Fruit fly (Drosophila melanogaster): ENCODE data around the gene CG42395.

The CG42395 gene

DNA sequence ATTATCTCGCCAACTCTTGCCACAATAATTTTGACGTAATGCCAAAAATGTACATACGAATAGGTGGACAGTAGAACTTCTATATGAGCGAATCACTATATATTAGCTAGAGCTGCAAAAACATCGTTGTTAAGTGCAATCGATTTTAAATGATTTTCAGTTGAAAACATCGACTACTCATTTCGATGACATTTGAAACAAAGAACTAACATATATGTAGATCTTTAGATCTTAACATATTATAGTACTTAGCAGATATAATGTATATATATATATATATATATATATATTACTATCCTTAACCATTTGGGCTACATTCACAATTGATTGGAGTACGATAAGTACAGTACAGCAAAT, at the start of gene CG42395:
Gene CG42395 (minus strand): TSS at position 101 of the 357 bp plus-strand sequence.
- TF ChIP-seq Sin3A (optimal IDR thresholded peaks at IDR 0.05) (no peak), h (optimal IDR thresholded peaks at IDR 0.05) (no peak), ttk (optimal IDR thresholded peaks at IDR 0.05) (no peak), Myc (optimal IDR thresholded peaks at IDR 0.05) (no peak)

DNA sequence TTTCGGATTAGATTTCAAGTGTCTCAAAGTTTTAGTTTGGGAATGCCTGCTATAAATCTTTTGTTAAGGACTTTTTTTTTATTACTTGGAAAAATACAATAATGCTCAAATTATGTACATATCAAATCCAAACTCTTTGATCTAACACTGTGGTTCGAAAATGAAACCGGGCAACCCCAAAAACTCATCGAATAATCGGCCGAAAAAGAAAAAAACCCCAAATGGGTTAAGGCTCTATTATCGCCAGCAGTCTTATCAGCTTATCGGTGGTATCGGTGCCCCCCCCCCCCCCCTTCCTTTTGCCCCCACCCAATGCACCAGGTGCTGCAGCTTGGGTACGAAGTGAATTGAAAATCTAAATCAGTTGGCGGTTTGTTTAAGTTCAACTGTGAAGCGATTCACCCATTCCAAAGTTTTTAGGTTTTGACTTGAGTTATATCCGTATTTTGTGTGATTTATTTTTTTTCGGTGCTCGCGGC, 41.6 kb upstream of the CG42395 start:
- TF ChIP-seq psq (optimal IDR thresholded peaks at IDR 0.05), result no peak
- no peak for TF ChIP-seq Sin3A (optimal IDR thresholded peaks at IDR 0.05)
- no peak for TF ChIP-seq h (optimal IDR thresholded peaks at IDR 0.05)
- no peak for TF ChIP-seq ttk (optimal IDR thresholded peaks at IDR 0.05)
- TF ChIP-seq insv (optimal IDR thresholded peaks at IDR 0.05), result no peak
- TF ChIP-seq Myc (optimal IDR thresholded peaks at IDR 0.05), result no peak

DNA sequence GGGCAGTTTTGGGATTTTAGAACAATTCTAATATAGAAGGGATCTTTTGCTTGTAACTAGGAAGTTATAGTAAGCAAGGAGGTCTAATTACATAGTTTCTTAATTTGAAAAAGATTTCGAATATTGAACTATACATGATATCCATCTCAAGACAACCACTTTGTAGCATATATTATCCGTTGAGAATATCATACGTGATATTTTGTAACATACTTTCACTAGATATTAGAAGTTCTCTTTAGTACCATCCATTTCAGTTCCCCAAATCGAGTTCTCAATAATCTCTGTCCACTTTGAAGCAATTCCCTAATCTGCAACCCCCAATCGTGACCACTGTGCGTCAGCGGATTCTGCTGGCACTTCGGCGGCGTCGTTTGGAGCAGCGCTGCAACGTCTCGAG, 39.4 kb upstream of the CG42395 start:
- TF ChIP-seq h (optimal IDR thresholded peaks at IDR 0.05) (no peak), psq (optimal IDR thresholded peaks at IDR 0.05) (no peak), insv (optimal IDR thresholded peaks at IDR 0.05) (no peak), ttk (optimal IDR thresholded peaks at IDR 0.05) (no peak), Sin3A (optimal IDR thresholded peaks at IDR 0.05) (no peak), Myc (optimal IDR thresholded peaks at IDR 0.05) (no peak)

DNA sequence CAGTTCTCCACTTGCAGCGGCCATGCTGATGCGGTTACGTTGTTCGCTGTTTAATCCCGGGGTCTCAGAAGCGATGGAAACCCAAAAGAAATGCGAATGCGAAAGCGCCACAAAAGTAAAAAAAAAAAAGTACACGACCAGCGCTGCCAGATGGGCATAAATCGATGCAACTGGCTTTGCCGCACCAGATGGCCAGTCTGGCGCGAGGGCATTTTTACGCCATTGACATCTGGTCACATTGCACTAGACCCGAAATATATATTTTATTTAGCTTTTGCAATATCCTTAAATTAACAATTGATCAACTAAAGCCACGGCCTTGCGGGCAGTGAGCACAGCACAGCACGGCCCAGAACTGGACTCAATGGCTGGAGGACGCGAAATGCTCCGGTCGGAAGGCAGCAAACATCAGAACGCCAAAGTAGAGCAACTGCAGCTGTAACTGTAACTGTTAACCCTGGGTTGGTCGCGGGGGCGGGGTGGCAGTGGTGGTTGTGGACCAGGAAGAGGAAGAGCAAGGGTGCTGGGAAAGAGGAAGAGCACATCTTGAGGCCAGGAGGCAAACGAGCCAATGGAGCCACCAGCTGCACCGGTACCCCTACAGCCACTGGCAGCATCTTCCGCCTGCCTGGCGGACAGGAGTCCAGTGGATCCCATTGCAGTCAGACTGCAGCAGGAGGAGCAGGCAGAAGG, 32.8 kb upstream of the CG42395 start, which contains the start of the genes LysRS and Hecw:
Gene LysRS (minus strand): TSS at position 158 of the 693 bp plus-strand sequence.
Gene Hecw (plus strand): TSS at position 220 of the 693 bp plus-strand sequence.
- TF ChIP-seq Myc (optimal IDR thresholded peaks at IDR 0.05) (no peak), Sin3A (optimal IDR thresholded peaks at IDR 0.05) (no peak), ttk (optimal IDR thresholded peaks at IDR 0.05) (no peak), insv (optimal IDR thresholded peaks at IDR 0.05) (no peak), h (optimal IDR thresholded peaks at IDR 0.05) (no peak), psq (optimal IDR thresholded peaks at IDR 0.05) (no peak)

DNA sequence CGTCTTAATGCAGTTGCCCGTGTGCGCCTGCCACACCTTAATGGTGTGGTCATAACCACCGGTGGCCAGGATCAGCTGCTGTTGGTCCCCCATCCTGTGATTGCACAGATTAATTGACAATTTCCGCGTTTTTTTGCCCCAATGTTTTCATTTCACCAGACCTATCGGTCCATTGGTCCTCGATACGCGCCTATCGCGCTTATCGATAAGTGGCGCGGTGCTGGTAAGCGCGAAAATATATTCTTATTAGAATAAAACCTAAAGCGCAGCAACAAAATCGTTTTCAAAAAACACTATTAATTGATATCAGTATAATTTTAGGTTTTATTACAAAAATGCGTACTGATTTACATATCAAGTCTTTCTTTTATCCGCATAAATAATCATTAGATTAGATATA, 29.7 kb upstream of the CG42395 start, which contains the start of gene Lst8:
Gene Lst8 (minus strand): TSS at position 187 of the 400 bp plus-strand sequence.
- no peak for TF ChIP-seq psq (optimal IDR thresholded peaks at IDR 0.05)
- TF ChIP-seq insv (optimal IDR thresholded peaks at IDR 0.05), result no peak
- no peak for TF ChIP-seq Sin3A (optimal IDR thresholded peaks at IDR 0.05)
- no peak for TF ChIP-seq Myc (optimal IDR thresholded peaks at IDR 0.05)
- no peak for TF ChIP-seq h (optimal IDR thresholded peaks at IDR 0.05)
- no peak for TF ChIP-seq ttk (optimal IDR thresholded peaks at IDR 0.05)

DNA sequence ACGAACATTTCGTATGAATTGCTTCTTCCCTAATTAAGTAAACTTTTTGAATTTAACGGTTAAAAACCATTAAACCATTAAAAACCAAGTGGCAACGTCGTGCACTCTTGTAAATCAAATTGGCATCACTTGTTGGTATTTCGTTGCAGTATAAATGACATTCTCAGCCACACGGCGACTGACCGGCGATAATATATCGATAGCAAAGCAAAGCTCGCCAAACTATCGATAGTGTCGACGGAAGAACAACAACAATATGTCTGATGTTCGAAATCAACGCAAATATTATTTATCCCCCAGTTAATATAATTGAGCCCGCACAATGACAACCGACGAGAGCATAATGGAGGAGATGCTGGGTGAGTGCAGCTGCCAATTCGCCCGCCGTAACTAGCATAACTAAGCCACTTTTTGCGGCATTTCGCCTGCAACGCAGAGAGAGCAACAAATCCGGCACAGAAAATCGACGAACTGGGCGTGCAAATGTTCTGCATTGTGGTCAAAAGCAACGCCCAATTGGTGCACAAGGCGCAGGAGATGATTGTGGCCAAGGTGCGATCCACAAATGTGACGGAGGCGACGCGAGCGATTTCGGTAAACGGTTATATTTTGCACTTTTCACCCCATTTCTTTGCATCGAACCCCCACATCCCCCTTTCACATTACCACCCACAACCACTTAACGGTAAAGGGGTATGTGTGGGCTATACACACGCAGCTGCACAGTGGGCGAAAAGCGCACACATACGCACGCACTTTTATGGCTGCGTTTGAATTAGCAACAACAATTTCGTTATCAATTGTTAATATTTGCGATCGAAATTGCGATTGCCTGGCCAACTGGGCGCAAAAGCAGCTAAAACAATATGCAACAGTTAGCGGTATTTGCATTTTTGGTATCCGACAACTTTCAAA, 25.0 kb upstream of the CG42395 start, which contains the start of gene Gga:
Gene Gga (plus strand): TSS at position 213 of the 915 bp plus-strand sequence.
- no peak for TF ChIP-seq psq (optimal IDR thresholded peaks at IDR 0.05)

DNA sequence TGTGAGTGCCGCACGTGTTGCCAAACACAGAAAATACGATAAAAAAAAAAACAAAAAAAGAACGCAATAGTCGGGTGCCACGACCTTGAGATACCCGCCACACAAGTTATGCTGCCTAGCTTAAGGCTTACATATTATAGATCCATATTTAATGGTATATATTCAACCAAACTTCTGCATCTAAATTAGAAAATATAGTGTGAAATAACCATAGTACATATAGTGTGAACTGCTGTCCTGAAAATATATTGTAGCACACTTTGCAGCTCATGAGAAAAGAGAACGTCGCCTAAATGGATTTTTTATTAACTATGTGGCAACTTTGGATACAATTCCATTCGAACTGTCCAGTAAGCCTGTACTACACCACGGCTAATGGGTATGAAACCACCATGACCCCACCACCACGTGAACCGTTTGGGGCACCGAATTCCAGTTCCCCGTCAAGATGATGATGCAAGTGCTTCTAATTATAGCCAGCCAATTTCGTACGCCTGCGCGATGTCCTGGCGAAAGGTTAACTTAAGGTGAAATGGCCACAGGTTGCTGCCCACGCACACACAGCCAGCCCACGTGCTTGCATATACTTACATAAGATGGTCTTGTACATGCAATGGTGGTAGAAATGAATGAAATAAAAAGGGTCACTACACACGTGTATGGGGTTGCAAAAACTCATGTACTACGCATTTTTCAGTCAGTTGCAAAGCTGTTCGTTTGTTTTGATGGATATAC, 24.2 kb upstream of the CG42395 start:
- no peak for TF ChIP-seq Myc (optimal IDR thresholded peaks at IDR 0.05)
- TF ChIP-seq h (optimal IDR thresholded peaks at IDR 0.05), result no peak
- no peak for TF ChIP-seq insv (optimal IDR thresholded peaks at IDR 0.05)

DNA sequence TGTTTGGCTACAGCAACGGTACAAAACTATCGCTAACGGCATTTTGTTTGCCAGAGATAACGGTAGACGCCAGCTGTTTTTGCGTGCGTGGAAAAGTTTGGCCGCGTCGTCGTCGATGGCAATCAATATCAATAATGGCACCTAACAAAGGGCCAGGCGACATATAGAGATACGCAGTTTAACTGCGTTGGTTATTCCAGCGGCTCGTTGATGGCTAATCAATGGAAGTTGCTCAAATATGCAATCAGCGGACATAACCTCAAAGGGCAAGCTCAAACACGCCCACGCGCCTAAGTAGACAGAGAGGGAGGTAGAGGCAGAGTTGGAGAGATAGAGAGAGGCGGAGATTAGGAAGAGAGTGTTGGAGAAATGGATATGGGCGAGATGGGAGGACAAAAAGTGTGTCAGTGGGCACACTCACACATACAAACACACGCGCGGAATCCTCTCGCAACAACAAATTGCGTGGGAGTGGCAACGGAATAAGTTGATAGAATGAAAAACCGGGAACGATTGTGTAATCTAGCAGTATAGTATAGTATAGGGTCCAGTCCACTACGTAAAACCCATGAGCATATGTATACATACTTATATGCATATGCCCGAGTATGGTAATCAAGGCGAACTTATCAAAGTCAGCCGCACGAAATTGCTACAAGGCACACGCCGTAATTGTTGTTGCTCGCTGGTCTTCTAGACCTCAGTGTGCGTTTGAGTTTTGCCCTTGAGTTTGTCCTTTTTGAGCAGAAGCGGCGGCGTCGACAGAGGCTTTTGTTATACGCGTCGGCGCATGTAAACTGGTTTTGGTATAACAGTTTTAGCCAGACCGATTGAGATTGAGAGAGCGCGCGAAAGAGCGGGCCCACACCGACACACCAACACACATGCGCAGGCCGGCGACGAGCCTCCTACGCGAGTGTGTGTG, 23.4 kb upstream of the CG42395 start:
- TF ChIP-seq ttk (optimal IDR thresholded peaks at IDR 0.05) (no peak), Sin3A (optimal IDR thresholded peaks at IDR 0.05) (no peak), h (optimal IDR thresholded peaks at IDR 0.05) (no peak), Myc (optimal IDR thresholded peaks at IDR 0.05) (no peak), insv (optimal IDR thresholded peaks at IDR 0.05) (no peak), psq (optimal IDR thresholded peaks at IDR 0.05) (no peak)

DNA sequence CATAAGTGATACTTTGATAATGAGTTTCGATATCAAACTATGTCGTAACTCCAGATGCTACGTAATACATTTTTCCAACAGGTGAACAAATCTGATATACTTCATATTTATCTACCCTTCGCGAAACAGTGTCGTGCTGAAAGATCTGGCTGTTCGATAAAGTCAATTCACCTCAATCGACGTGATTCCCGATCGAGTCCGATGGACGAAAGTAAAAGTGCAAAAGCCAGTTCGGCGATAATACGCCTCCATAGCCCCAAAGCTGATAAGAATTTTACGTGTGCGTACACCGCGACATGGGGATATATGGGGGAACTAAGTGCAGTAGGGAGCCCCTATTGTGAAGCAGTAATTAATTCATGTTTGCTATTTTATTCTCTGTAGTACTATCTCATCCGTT, 22.1 kb upstream of the CG42395 start:
- TF ChIP-seq insv (optimal IDR thresholded peaks at IDR 0.05) (no peak), psq (optimal IDR thresholded peaks at IDR 0.05) (no peak), Myc (optimal IDR thresholded peaks at IDR 0.05) (no peak), Sin3A (optimal IDR thresholded peaks at IDR 0.05) (no peak), h (optimal IDR thresholded peaks at IDR 0.05) (no peak), ttk (optimal IDR thresholded peaks at IDR 0.05) (no peak)

DNA sequence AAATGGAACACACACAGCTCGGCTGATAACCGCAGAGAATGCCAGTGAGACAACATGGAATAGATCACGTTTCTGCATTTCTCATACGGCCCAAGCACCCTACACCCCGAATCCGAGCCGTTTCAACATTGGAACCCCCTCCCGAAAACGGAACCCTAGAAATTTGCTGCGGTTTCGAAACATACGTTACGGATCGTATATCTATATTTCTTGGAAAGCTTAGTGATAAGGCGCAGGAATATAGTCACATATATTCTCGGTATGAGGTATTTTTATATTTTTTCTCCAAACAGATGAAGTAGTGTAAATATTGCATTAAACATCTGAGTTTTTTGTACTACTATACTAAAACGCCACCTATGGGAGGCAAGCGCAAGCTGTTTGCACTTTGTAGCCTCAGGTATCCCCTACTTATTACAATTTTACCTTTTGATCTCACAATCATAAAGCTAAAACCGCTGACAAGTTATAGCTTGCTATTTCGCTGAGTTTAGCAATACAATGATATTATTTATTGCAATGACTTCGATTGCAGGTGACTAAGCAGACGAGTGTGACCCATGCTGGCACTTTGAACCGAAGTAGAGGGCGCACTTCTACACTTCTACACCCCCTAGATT, 19.4 kb upstream of the CG42395 start:
- TF ChIP-seq insv (optimal IDR thresholded peaks at IDR 0.05), result no peak
- TF ChIP-seq Sin3A (optimal IDR thresholded peaks at IDR 0.05), result no peak
- TF ChIP-seq ttk (optimal IDR thresholded peaks at IDR 0.05), result no peak
- TF ChIP-seq h (optimal IDR thresholded peaks at IDR 0.05), result no peak
- TF ChIP-seq psq (optimal IDR thresholded peaks at IDR 0.05), result no peak
- TF ChIP-seq Myc (optimal IDR thresholded peaks at IDR 0.05), result no peak
